Worm (Caenorhabditis elegans) whole organism, L2 larva: Measurements from ENCODE around the gene F15E6.9.

Experiments
- aly-2 ChIP-seq: fragments of 150-350 bp; optimal IDR thresholded peaks from 2 replicates; lab custom pipeline; 2014; ENCODE audit warnings: missing biosample characterization, missing genetic modification characterization
- elt-1 ChIP-seq: fragments of 150-350 bp; optimal IDR thresholded peaks from 2 replicates; lab custom pipeline; 2014; ENCODE audit warnings: missing biosample characterization, missing genetic modification characterization
- mdl-1 ChIP-seq, 2 experiments: fragments of 150-350 bp in 1 of 2; sonication (generic microtip) in 1 of 2; optimal IDR thresholded peaks; 2 replicates each; lab custom pipeline; 2017; ENCODE audit warnings: missing biosample characterization in 2 of 2, missing genetic modification characterization in 2 of 2
- nhr-10 ChIP-seq: sonication (generic microtip); optimal IDR thresholded peaks from 2 replicates; lab custom pipeline; 2017; ENCODE audit warnings: missing biosample characterization, missing genetic modification characterization
- nhr-11 ChIP-seq: fragments of 150-350 bp; optimal IDR thresholded peaks from 2 replicates; lab custom pipeline; 2014; ENCODE audit warnings: missing biosample characterization, missing genetic modification characterization

DNA sequence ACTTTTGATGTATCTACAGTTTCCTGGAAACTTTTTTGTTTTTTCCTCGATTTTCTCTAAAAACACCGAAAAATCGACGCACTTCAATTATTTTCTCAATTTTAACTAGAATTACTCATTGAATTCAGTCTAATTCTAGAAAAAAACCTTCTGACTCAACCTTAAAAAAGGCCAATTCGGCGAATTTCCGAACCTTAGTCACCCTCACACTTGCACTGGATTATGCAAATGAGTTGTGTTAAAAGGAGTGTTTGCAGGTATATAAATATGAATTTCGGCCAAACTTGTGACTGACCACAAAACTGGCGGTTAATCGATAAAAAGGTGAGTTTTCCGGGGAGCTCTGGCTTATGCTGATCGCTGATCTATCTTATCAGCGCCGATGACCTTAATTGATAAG lies 52.4 kb downstream of the F15E6.9 start, which contains the start of gene ttr-20:
- TF ChIP-seq aly-2 (no peak), elt-1 (tag; lab: Kevin White, UChicago) (no peak), nhr-10 (tag; lab: Kevin White, UChicago) (no peak), mdl-1 (tag; optimal IDR thresholded peaks at IDR 0.05; lab: Kevin White, UChicago) (no peak), nhr-11 (tag; lab: Kevin White, UChicago) (no peak)
